Fruit fly (Drosophila melanogaster) whole organism, embryonic: ENCODE data around the gene CG1172.

Source experiments
- Aef1 ChIP-seq: fragments of 200-800 bp; sonication (Bioruptor generic); IDR thresholded peaks from 3 replicates; pipeline ENCODE4 v1.3.6; 2022; ENCODE audit warnings: missing biosample characterization, missing genetic modification characterization
- Atf-2 ChIP-seq: fragments of 200-800 bp; sonication (Bioruptor generic); optimal IDR thresholded peaks from 2 replicates; lab custom pipeline; 2016; ENCODE audit warnings: missing biosample characterization, missing genetic modification characterization
- CG10321 ChIP-seq: fragments of 200-800 bp; sonication (Bioruptor generic); IDR thresholded peaks from 2 replicates; pipeline ENCODE4 v1.3.6; 2022; ENCODE audit warnings: missing biosample characterization, missing genetic modification characterization
- CG10543 ChIP-seq: fragments of 200-800 bp; sonication (Bioruptor generic); optimal IDR thresholded peaks from 3 replicates; lab custom pipeline; 2017; ENCODE audit warnings: missing biosample characterization, mild to moderate bottlenecking, missing genetic modification characterization, moderate library complexity
- CG11093 ChIP-seq: fragments of 200-800 bp; sonication (Bioruptor generic); IDR thresholded peaks from 3 replicates; pipeline ENCODE4 v1.3.6; 2022; ENCODE audit warnings: missing biosample characterization, missing genetic modification characterization
- CG11247 ChIP-seq: fragments of 200-800 bp; sonication (Bioruptor generic); IDR thresholded peaks from 2 replicates; pipeline ENCODE4 v1.3.6; 2022; ENCODE audit warnings: missing biosample characterization, missing genetic modification characterization
- CG12219 ChIP-seq: fragments of 200-800 bp; sonication (Bioruptor generic); optimal IDR thresholded peaks from 3 replicates; lab custom pipeline; 2018; ENCODE audit warnings: missing biosample characterization, mild to moderate bottlenecking, missing genetic modification characterization
- CG14050 ChIP-seq: fragments of 200-800 bp; sonication (Bioruptor generic); IDR thresholded peaks from 3 replicates; pipeline ENCODE4 v1.3.6; 2022; ENCODE audit warnings: missing biosample characterization, missing genetic modification characterization
- CG15073 ChIP-seq: fragments of 200-800 bp; sonication (Bioruptor generic); optimal IDR thresholded peaks from 2 replicates; lab custom pipeline; 2016; ENCODE audit warnings: missing biosample characterization, missing genetic modification characterization
- CG1602 ChIP-seq: fragments of 200-800 bp; sonication (Bioruptor generic); optimal IDR thresholded peaks from 3 replicates; lab custom pipeline; 2016; ENCODE audit warnings: missing biosample characterization, missing genetic modification characterization
- CG17829 ChIP-seq: fragments of 200-800 bp; optimal IDR thresholded peaks from 2 replicates; lab custom pipeline; 2019; ENCODE audit warnings: missing biosample characterization, mild to moderate bottlenecking, missing genetic modification characterization, moderate library complexity
- CG33557 ChIP-seq: fragments of 200-800 bp; sonication (Bioruptor generic); optimal IDR thresholded peaks from 2 replicates; lab custom pipeline; 2019; ENCODE audit warnings: missing biosample characterization, mild to moderate bottlenecking, missing genetic modification characterization, moderate library complexity
- CG3407 ChIP-seq: fragments of 200-800 bp; sonication (Bioruptor generic); optimal IDR thresholded peaks from 2 replicates; lab custom pipeline; 2018; ENCODE audit warnings: missing biosample characterization, mild to moderate bottlenecking, missing genetic modification characterization
- CG34224 ChIP-seq: fragments of 200-800 bp; sonication (Bioruptor generic); IDR thresholded peaks from 3 replicates; pipeline ENCODE4 v1.3.6; 2022; ENCODE audit warnings: missing biosample characterization, missing genetic modification characterization; ENCODE audit not compliant: partially characterized antibody
- CG6254 ChIP-seq: fragments of 200-800 bp; sonication (Bioruptor generic); optimal IDR thresholded peaks from 3 replicates; lab custom pipeline; 2017; ENCODE audit warnings: mild to moderate bottlenecking, missing biosample characterization, missing genetic modification reagents, missing genetic modification characterization
- CG6791 ChIP-seq: fragments of 200-800 bp; sonication (Bioruptor generic); IDR thresholded peaks from 3 replicates; pipeline ENCODE4 v1.3.6; 2022; ENCODE audit warnings: missing biosample characterization, missing genetic modification characterization; ENCODE audit not compliant: partially characterized antibody
- CG8478 ChIP-seq: fragments of >200 bp; optimal IDR thresholded peaks from 2 replicates; lab custom pipeline; 2018
- CG9932 ChIP-seq: fragments of 200-800 bp; sonication (Bioruptor generic); IDR thresholded peaks from 2 replicates; pipeline ENCODE4 v1.3.6; 2022; ENCODE audit warnings: missing biosample characterization, missing genetic modification characterization
- CoRest ChIP-seq: fragments of 200-800 bp; sonication (Bioruptor generic); optimal IDR thresholded peaks from 3 replicates; lab custom pipeline; 2018; ENCODE audit warnings: missing biosample characterization, mild to moderate bottlenecking, missing genetic modification characterization, moderate library complexity
- Dfd ChIP-seq, 2 experiments: fragments of >200 bp; optimal IDR thresholded peaks; 2 replicates each; lab custom pipeline; 2017; ENCODE audit warnings: missing biosample characterization in 2 of 2, missing genetic modification characterization in 2 of 2
- Drgx ChIP-seq: fragments of 200-800 bp; sonication (Bioruptor generic); IDR thresholded peaks from 2 replicates; pipeline ENCODE4 v1.3.6; 2022; ENCODE audit warnings: missing biosample characterization, missing genetic modification characterization
- Elba2 ChIP-seq: fragments of 200-800 bp; sonication (Bioruptor generic); optimal IDR thresholded peaks from 3 replicates; lab custom pipeline; 2016; ENCODE audit warnings: missing biosample characterization, missing genetic modification characterization
- Hey ChIP-seq: fragments of 200-800 bp; sonication (Bioruptor generic); optimal IDR thresholded peaks from 3 replicates; lab custom pipeline; 2018; ENCODE audit warnings: missing biosample characterization, mild to moderate bottlenecking, missing genetic modification characterization
- MBD-R2 ChIP-seq: fragments of 200-800 bp; sonication (Bioruptor generic); IDR thresholded peaks from 2 replicates; pipeline ENCODE4 v1.3.6; 2022; ENCODE audit warnings: missing biosample characterization, missing genetic modification characterization
- Six4 ChIP-seq: fragments of 200-800 bp; sonication (Bioruptor generic); optimal IDR thresholded peaks from 2 replicates; lab custom pipeline; 2016; ENCODE audit warnings: missing biosample characterization, missing genetic modification characterization
- Sox100B ChIP-seq: fragments of 200-800 bp; sonication (Bioruptor generic); optimal IDR thresholded peaks from 3 replicates; lab custom pipeline; 2018; ENCODE audit warnings: missing biosample characterization, mild to moderate bottlenecking, missing genetic modification characterization
- abd-A ChIP-seq: fragments of 200-800 bp; sonication (Bioruptor generic); optimal IDR thresholded peaks from 3 replicates; lab custom pipeline; 2019; ENCODE audit warnings: missing biosample characterization, mild to moderate bottlenecking, missing genetic modification characterization, moderate library complexity
- ase ChIP-seq: fragments of 200-800 bp; sonication (Bioruptor generic); IDR thresholded peaks from 3 replicates; pipeline ENCODE4 v1.3.6; 2022; ENCODE audit warnings: missing biosample characterization, missing genetic modification characterization
- ash1 ChIP-seq: fragments of 200-800 bp; sonication (Bioruptor generic); optimal IDR thresholded peaks from 2 replicates; lab custom pipeline; 2018; ENCODE audit warnings: missing biosample characterization, mild to moderate bottlenecking, missing genetic modification characterization
- bbx ChIP-seq: fragments of 200-800 bp; sonication (Bioruptor generic); IDR thresholded peaks from 2 replicates; pipeline ENCODE4 v1.3.6; 2022; ENCODE audit warnings: missing biosample characterization, missing genetic modification characterization; ENCODE audit not compliant: partially characterized antibody
- chinmo ChIP-seq: fragments of 200-800 bp; sonication (Bioruptor generic); IDR thresholded peaks from 4 replicates; pipeline ENCODE4 v1.3.6; 2022; ENCODE audit warnings: missing biosample characterization, missing genetic modification characterization; ENCODE audit not compliant: partially characterized antibody
- croc ChIP-seq: fragments of 200-800 bp; sonication (Bioruptor generic); conservative IDR thresholded peaks from 3 replicates; pipeline ENCODE4 v1.3.6; 2022; ENCODE audit warnings: missing biosample characterization, missing genetic modification characterization
- crp ChIP-seq, 2 experiments: fragments of 200-800 bp; sonication (Bioruptor generic); optimal IDR thresholded peaks; 2 replicates in 1 of 2; 3 replicates in 1 of 2; lab custom pipeline; 2017; ENCODE audit warnings: missing biosample characterization in 2 of 2, missing genetic modification characterization in 2 of 2, mild to moderate bottlenecking in 1 of 2, moderate library complexity in 1 of 2
- dmrt99B ChIP-seq: fragments of 200-800 bp; sonication (Bioruptor generic); optimal IDR thresholded peaks from 2 replicates; lab custom pipeline; 2018; ENCODE audit warnings: missing biosample characterization, mild to moderate bottlenecking, missing genetic modification characterization, moderate library complexity
- dpn ChIP-seq, 2 experiments: fragments of 200-800 bp; sonication (Bioruptor generic); optimal IDR thresholded peaks; 3 replicates each; lab custom pipeline; 2016; ENCODE audit warnings: missing biosample characterization in 2 of 2, missing genetic modification characterization in 2 of 2
- exex ChIP-seq: fragments of 200-800 bp; sonication (Bioruptor generic); optimal IDR thresholded peaks from 4 replicates; lab custom pipeline; 2018; ENCODE audit warnings: missing biosample characterization, mild to moderate bottlenecking, missing genetic modification characterization, moderate library complexity
- gcm ChIP-seq: fragments of 200-800 bp; sonication (Bioruptor generic); optimal IDR thresholded peaks from 2 replicates; lab custom pipeline; 2019; ENCODE audit warnings: missing biosample characterization, mild to moderate bottlenecking, missing genetic modification characterization, moderate library complexity
- hbn ChIP-seq: fragments of 200-800 bp; sonication (Bioruptor generic); IDR thresholded peaks from 2 replicates; pipeline ENCODE4 v1.3.6; 2022; ENCODE audit warnings: missing biosample characterization, missing genetic modification characterization; ENCODE audit not compliant: partially characterized antibody
- inv ChIP-seq: fragments of 200-800 bp; sonication (Bioruptor generic); IDR thresholded peaks from 2 replicates; pipeline ENCODE4 v1.3.6; 2022; ENCODE audit warnings: missing biosample characterization, missing genetic modification characterization; ENCODE audit not compliant: partially characterized antibody
- jing ChIP-seq: fragments of 200-800 bp; sonication (Bioruptor generic); optimal IDR thresholded peaks from 2 replicates; lab custom pipeline; 2018; ENCODE audit warnings: missing biosample characterization, mild to moderate bottlenecking, missing genetic modification characterization
- klu ChIP-seq: fragments of 200-800 bp; sonication (Bioruptor generic); IDR thresholded peaks from 2 replicates; pipeline ENCODE4 v1.3.6; 2022; ENCODE audit warnings: missing biosample characterization, missing genetic modification characterization
- lab ChIP-seq: fragments of 200-800 bp; sonication (Bioruptor generic); optimal IDR thresholded peaks from 3 replicates; lab custom pipeline; 2017; ENCODE audit warnings: missing biosample characterization, missing genetic modification characterization, mild to moderate bottlenecking, moderate library complexity, missing genetic modification reagents
- lov ChIP-seq, 2 experiments: fragments of 200-800 bp in 1 of 2; fragments of >200 bp in 1 of 2; sonication (Bioruptor generic) in 1 of 2; IDR thresholded peaks in 1 of 2; optimal IDR thresholded peaks in 1 of 2; 2 replicates in 1 of 2; 3 replicates in 1 of 2; pipeline versions ENCODE4 v1.3.6 to Lab custom; 2017 to 2022; ENCODE audit warnings: missing biosample characterization in 1 of 2, missing genetic modification characterization in 1 of 2
- mirr ChIP-seq: fragments of 200-800 bp; sonication (Bioruptor generic); optimal IDR thresholded peaks from 3 replicates; lab custom pipeline; 2018; ENCODE audit warnings: missing biosample characterization, mild to moderate bottlenecking, missing genetic modification characterization
- pzg ChIP-seq: fragments of 200-800 bp; sonication (Bioruptor generic); optimal IDR thresholded peaks from 3 replicates; lab custom pipeline; 2018; ENCODE audit warnings: missing biosample characterization, mild to moderate bottlenecking, missing genetic modification characterization, moderate library complexity
- scrt ChIP-seq: fragments of 200-800 bp; sonication (Bioruptor generic); optimal IDR thresholded peaks from 2 replicates; lab custom pipeline; 2018; ENCODE audit warnings: missing biosample characterization, mild to moderate bottlenecking, missing genetic modification characterization, moderate library complexity
- sd ChIP-seq: fragments of 200-800 bp; sonication (Bioruptor generic); optimal IDR thresholded peaks from 3 replicates; lab custom pipeline; 2018; ENCODE audit warnings: missing biosample characterization, mild to moderate bottlenecking, missing genetic modification characterization, moderate library complexity
- slp2 ChIP-seq: fragments of 200-800 bp; sonication (Bioruptor generic); optimal IDR thresholded peaks from 2 replicates; lab custom pipeline; 2016; ENCODE audit warnings: missing biosample characterization, missing genetic modification characterization

CG1172 gene

dm6 chr3R:5367512-5368169 is 26.1 kb upstream of the CG1172 start (continued):
- TF ChIP-seq CG6791 (GFP tag; lab: Robert Waterston, UW) = peak; percentile 46; the same call in 2 of the 3 replicates
- peak; percentile 61 for TF ChIP-seq lab
- peak; percentile 22 for TF ChIP-seq scrt (GFP tag; lab: Kevin White, UChicago)
- TF ChIP-seq Dfd (GFP tag; optimal IDR thresholded peaks at IDR 0.05; lab: Kevin White, UChicago) = no peak
- TF ChIP-seq crp (GFP tag; optimal IDR thresholded peaks at IDR 0.05; lab: Kevin White, UChicago) = peak in 1 of 2 experiments; percentile 85
- no peak for TF ChIP-seq slp2 (GFP tag; lab: Kevin White, UChicago)
- peak; percentile 90 for TF ChIP-seq CG10543 (GFP tag; lab: Kevin White, UChicago)
- TF ChIP-seq CG10321 = no peak
- TF ChIP-seq CG3407 (GFP tag; lab: Kevin White, UChicago) = peak; percentile 12
- peak; percentile 87 for TF ChIP-seq mirr (GFP tag; lab: Kevin White, UChicago)
- TF ChIP-seq CG11093 (GFP tag; lab: Robert Waterston, UW) = no peak
- peak; percentile 56; the same call in 2 of the 3 replicates for TF ChIP-seq Aef1 (GFP tag; lab: Robert Waterston, UW)
- TF ChIP-seq gcm = peak; percentile 36
- TF ChIP-seq MBD-R2 (GFP tag; lab: Robert Waterston, UW) = peak; percentile 13; the same call in 1 of the 2 replicates
- TF ChIP-seq CG12219 (GFP tag; lab: Kevin White, UChicago) = no peak
- peak; percentile 19 for TF ChIP-seq CG17829
- TF ChIP-seq exex (tag; lab: Kevin White, UChicago) = peak; percentile 21
- TF ChIP-seq dpn (GFP tag; optimal IDR thresholded peaks at IDR 0.05; lab: Kevin White, UChicago) = no peak
- peak; percentile 37; the same call in 2 of the 3 replicates for TF ChIP-seq CG34224 (GFP tag; lab: Robert Waterston, UW)
- peak; percentile 81 for TF ChIP-seq ash1 (GFP tag; lab: Kevin White, UChicago)
- TF ChIP-seq Elba2 (GFP tag; lab: Kevin White, UChicago) = peak; percentile 84
- TF ChIP-seq CG15073 (GFP tag; lab: Kevin White, UChicago) = no peak
- no peak for TF ChIP-seq CoRest (tag; lab: Kevin White, UChicago)
- no peak for TF ChIP-seq Six4
- no peak for TF ChIP-seq CG6254 (GFP tag; lab: Kevin White, UChicago)
- TF ChIP-seq CG9932 (GFP tag; lab: Robert Waterston, UW) = 0 out of 2 replicates have a peak, but pooled peaks have one; percentile 7
- no peak for TF ChIP-seq CG14050 (GFP tag; lab: Robert Waterston, UW)
- TF ChIP-seq Drgx (GFP tag; lab: Robert Waterston, UW) = peak; percentile 24; the same call in 1 of the 2 replicates
- peak; percentile 3 for TF ChIP-seq pzg (GFP tag; lab: Kevin White, UChicago)
- peak; percentile 44; the same call in 1 of the 2 replicates for TF ChIP-seq bbx (GFP tag; lab: Robert Waterston, UW)
- no peak for TF ChIP-seq jing (GFP tag; lab: Kevin White, UChicago)
- peak; percentile 44; the same call in 1 of the 2 replicates for TF ChIP-seq hbn (GFP tag; lab: Robert Waterston, UW)
- no peak for TF ChIP-seq CG11247 (GFP tag; lab: Robert Waterston, UW)
- no peak; the same call in 3 of the 4 replicates for TF ChIP-seq chinmo (GFP tag; lab: Robert Waterston, UW)
- peak; percentile 53 for TF ChIP-seq sd (tag; lab: Kevin White, UChicago)
- TF ChIP-seq Atf-2 (GFP tag; lab: Kevin White, UChicago) = no peak
- TF ChIP-seq lov (optimal IDR thresholded peaks at IDR 0.05; lab: Kevin White, UChicago) = no peak
- 0 out of 3 replicates have a peak, but pooled peaks have one; percentile 19 for TF ChIP-seq lov (GFP tag; IDR thresholded peaks at IDR 0.05; lab: Robert Waterston, UW)
- no peak for TF ChIP-seq dmrt99B (tag; lab: Kevin White, UChicago)
- TF ChIP-seq ase (GFP tag; lab: Robert Waterston, UW) = no peak; the same call in 2 of the 3 replicates
- no peak for TF ChIP-seq croc
- TF ChIP-seq Hey (tag; lab: Kevin White, UChicago) = peak; percentile 55
- TF ChIP-seq CG1602 (GFP tag; lab: Kevin White, UChicago) = no peak
- TF ChIP-seq klu (GFP tag; lab: Robert Waterston, UW) = no peak
- no peak for TF ChIP-seq CG33557 (GFP tag; lab: Kevin White, UChicago)
- no peak for TF ChIP-seq Sox100B (GFP tag; lab: Kevin White, UChicago)
- no peak for TF ChIP-seq inv (GFP tag; lab: Robert Waterston, UW)
- peak; percentile 6 for TF ChIP-seq abd-A (tag; lab: Kevin White, UChicago)
- no peak for TF ChIP-seq CG8478
